Worm (Caenorhabditis elegans): ENCODE results near the gene H05C05.1.

Gene H05C05.1

ce11 chrIII:2976176-2976575 is 29.3 kb downstream of the H05C05.1 start:
- TF ChIP-seq rnt-1 (tag; optimal IDR thresholded peaks at IDR 0.05) (no peak), hlh-6 (tag; optimal IDR thresholded peaks at IDR 0.05) (no peak), C08G9.2 (tag; optimal IDR thresholded peaks at IDR 0.05) (no peak), pax-1 (tag; optimal IDR thresholded peaks at IDR 0.05) (no peak), sox-2 (GFP tag; IDR thresholded peaks at IDR 0.05) (no peak), mec-3 (tag; optimal IDR thresholded peaks at IDR 0.05; ENCODE audit: borderline replicate concordance) (no peak), ets-4 (tag; optimal IDR thresholded peaks at IDR 0.05) (no peak), pha-4 (tag; optimal IDR thresholded peaks at IDR 0.05) (no peak), lim-6 (tag; optimal IDR thresholded peaks at IDR 0.05) (no peak), unc-3 (GFP tag; conservative IDR thresholded peaks at IDR 0.05) (no peak), unc-3 (tag; optimal IDR thresholded peaks at IDR 0.05) (no peak), T23F11.4 (GFP tag; optimal IDR thresholded peaks at IDR 0.05) (no peak), dmd-4 (tag; optimal IDR thresholded peaks at IDR 0.05; ENCODE audit: borderline replicate concordance) (no peak), ceh-30 (tag; optimal IDR thresholded peaks at IDR 0.05) (no peak), pqm-1 (tag; optimal IDR thresholded peaks at IDR 0.05) (no peak), gmeb-2 (tag; optimal IDR thresholded peaks at IDR 0.05) (no peak)

- TF ChIP-seq elt-2 (tag; optimal IDR thresholded peaks at IDR 0.05) (peak; percentile 76), zip-5 (tag; optimal IDR thresholded peaks at IDR 0.05) (no peak), hlh-30 (tag; optimal IDR thresholded peaks at IDR 0.05; ENCODE audit: insufficient read depth) (no peak)
Observed at ce11 chrIII:2980927-2981326, 34.0 kb downstream of the H05C05.1 start.

- no peak for TF ChIP-seq ttx-3 (tag; optimal IDR thresholded peaks at IDR 0.05)
- TF ChIP-seq pag-3 (tag; optimal IDR thresholded peaks at IDR 0.05; ENCODE audit: borderline replicate concordance): no peak
- TF ChIP-seq fax-1 (tag; optimal IDR thresholded peaks at IDR 0.05): no peak
- TF ChIP-seq pha-4 (tag; optimal IDR thresholded peaks at IDR 0.05): no peak
- TF ChIP-seq gmeb-2 (tag; optimal IDR thresholded peaks at IDR 0.05): no peak
- TF ChIP-seq ceh-34 (tag; optimal IDR thresholded peaks at IDR 0.05): no peak
- no peak for TF ChIP-seq pat-9 (tag; optimal IDR thresholded peaks at IDR 0.05)
- TF ChIP-seq nhr-232 (tag; optimal IDR thresholded peaks at IDR 0.05): no peak
- TF ChIP-seq ceh-18 (tag; optimal IDR thresholded peaks at IDR 0.05): no peak
- no peak for TF ChIP-seq unc-3 (GFP tag; conservative IDR thresholded peaks at IDR 0.05)
- no peak for TF ChIP-seq unc-3 (tag; optimal IDR thresholded peaks at IDR 0.05)
Observed at ce11 chrIII:2982109-2982508, 35.2 kb downstream of the H05C05.1 start, which contains the start of gene Y55D5A.1. TSS of gene Y55D5A.1 (plus strand) at chrIII:2982409.

ce11 chrIII:2983044-2983443 is 36.1 kb downstream of the H05C05.1 start:
- TF ChIP-seq ceh-14 (tag; optimal IDR thresholded peaks at IDR 0.05): peak; percentile 86
- TF ChIP-seq nhr-11 (tag; optimal IDR thresholded peaks at IDR 0.05): no peak

ce11 chrIII:2989957-2990356 is 43.0 kb downstream of the H05C05.1 start, which contains the start of gene Y55D5A.4:
TSS of gene Y55D5A.4 (minus strand) at chrIII:2990057.
- no peak for TF ChIP-seq lim-6 (tag; optimal IDR thresholded peaks at IDR 0.05)
- TF ChIP-seq zip-5 (tag; optimal IDR thresholded peaks at IDR 0.05): no peak
- no peak for TF ChIP-seq sdc-2 (tag; optimal IDR thresholded peaks at IDR 0.05)
- TF ChIP-seq elt-2 (tag; optimal IDR thresholded peaks at IDR 0.05): no peak
- no peak for TF ChIP-seq unc-3 (GFP tag; conservative IDR thresholded peaks at IDR 0.05)
- TF ChIP-seq unc-3 (tag; optimal IDR thresholded peaks at IDR 0.05): no peak
- TF ChIP-seq K02D7.2 (tag; optimal IDR thresholded peaks at IDR 0.05): no peak
- no peak for TF ChIP-seq npax-4 (tag; optimal IDR thresholded peaks at IDR 0.05)
- no peak for TF ChIP-seq fkh-6 (tag; optimal IDR thresholded peaks at IDR 0.05)
- TF ChIP-seq che-1 (tag; optimal IDR thresholded peaks at IDR 0.05): no peak
- no peak for TF ChIP-seq pros-1 (tag; optimal IDR thresholded peaks at IDR 0.05)
- TF ChIP-seq sox-2 (GFP tag; IDR thresholded peaks at IDR 0.05): no peak
- TF ChIP-seq rnt-1 (tag; optimal IDR thresholded peaks at IDR 0.05): no peak
- TF ChIP-seq syd-9 (tag; optimal IDR thresholded peaks at IDR 0.05): no peak
- TF ChIP-seq C08G9.2 (tag; optimal IDR thresholded peaks at IDR 0.05): no peak
- no peak for TF ChIP-seq Y22D7AL.16 (tag; optimal IDR thresholded peaks at IDR 0.05)
- no peak for TF ChIP-seq pag-3 (tag; optimal IDR thresholded peaks at IDR 0.05; ENCODE audit: borderline replicate concordance)
